Fruit fly (Drosophila melanogaster): ENCODE results near the gene Slbp.
A peak's percentile ranks its signal among the peaks of the same experiment; 100 is the strongest.

Gene Slbp

dm6 chr3R:29122817-29123611 is 30.1 kb downstream of the Slbp start, which contains the start of the genes yem and Ctl2 (continued):
- TF ChIP-seq jigr1 (GFP tag; IDR thresholded peaks at IDR 0.05) (peak; percentile 68; the same call in 2 of the 3 replicates), usp (GFP tag; optimal IDR thresholded peaks at IDR 0.05) (no peak), disco-r (GFP tag; optimal IDR thresholded peaks at IDR 0.05) (peak; percentile 56), Hr78 (GFP tag; optimal IDR thresholded peaks at IDR 0.05) (no peak), CG3281 (GFP tag; optimal IDR thresholded peaks at IDR 0.05) (peak; percentile 61), MESR4 (GFP tag; optimal IDR thresholded peaks at IDR 0.05) (peak; percentile 41), row (GFP tag; IDR thresholded peaks at IDR 0.05) (peak; percentile 88), CG10654 (GFP tag; optimal IDR thresholded peaks at IDR 0.05) (peak; percentile 45), h (optimal IDR thresholded peaks at IDR 0.05) (no peak), CG16863 (GFP tag; optimal IDR thresholded peaks at IDR 0.05) (peak; percentile 82), p53 (GFP tag; optimal IDR thresholded peaks at IDR 0.05) (peak; percentile 63), Gug (GFP tag; IDR thresholded peaks at IDR 0.05) (peak; percentile 72; the same call in 3 of the 4 replicates), CG9817 (tag; optimal IDR thresholded peaks at IDR 0.05) (peak; percentile 67), lbe (GFP tag; optimal IDR thresholded peaks at IDR 0.05) (peak; percentile 41), CG13123 (GFP tag; optimal IDR thresholded peaks at IDR 0.05) (peak; percentile 17), bsh (GFP tag; optimal IDR thresholded peaks at IDR 0.05) (peak in 1 of 2 experiments; percentile 35), CG11504 (tag; optimal IDR thresholded peaks at IDR 0.05) (no peak), CG9932 (GFP tag; IDR thresholded peaks at IDR 0.05) (peak; percentile 90), emc (GFP tag; optimal IDR thresholded peaks at IDR 0.05) (peak; percentile 55), wdn (GFP tag; IDR thresholded peaks at IDR 0.05) (peak; percentile 51), Stat92E (GFP tag; optimal IDR thresholded peaks at IDR 0.05) (no peak), CG31224 (GFP tag; IDR thresholded peaks at IDR 0.05) (no peak; the same call in none of the 2 replicates), tll (GFP tag; optimal IDR thresholded peaks at IDR 0.05) (peak; percentile 44 to 91), chinmo (GFP tag; IDR thresholded peaks at IDR 0.05; ENCODE audit: partially characterized antibody) (peak; percentile 79; the same call in 1 of the 4 replicates), Atf6 (GFP tag; IDR thresholded peaks at IDR 0.05) (0 out of 2 replicates have a peak, but pooled peaks have one; percentile 8), ftz-f1 (GFP tag; optimal IDR thresholded peaks at IDR 0.05) (peak; percentile 46), CG10147 (GFP tag; optimal IDR thresholded peaks at IDR 0.05) (peak; percentile 51), CG18476 (GFP tag; optimal IDR thresholded peaks at IDR 0.05) (peak; percentile 76), hkb (optimal IDR thresholded peaks at IDR 0.05) (peak; percentile 88), hkb (GFP tag; IDR thresholded peaks at IDR 0.05) (no peak), Kr (GFP tag; optimal IDR thresholded peaks at IDR 0.05) (no peak), kni (GFP tag; optimal IDR thresholded peaks at IDR 0.05) (peak; percentile 11), CG7928 (GFP tag; optimal IDR thresholded peaks at IDR 0.05) (peak; percentile 95), CG31388 (GFP tag; optimal IDR thresholded peaks at IDR 0.05) (peak; percentile 50), tap (tag; optimal IDR thresholded peaks at IDR 0.05) (peak; percentile 3), HLH4C (GFP tag; IDR thresholded peaks at IDR 0.05; ENCODE audit: partially characterized antibody) (no peak), CG14050 (GFP tag; IDR thresholded peaks at IDR 0.05) (no peak; the same call in 2 of the 3 replicates), Fer1 (GFP tag; optimal IDR thresholded peaks at IDR 0.05) (peak; percentile 47), HmgZ (tag; optimal IDR thresholded peaks at IDR 0.05) (peak; percentile 65), bigmax (GFP tag; optimal IDR thresholded peaks at IDR 0.05) (no peak), CG8924 (tag; optimal IDR thresholded peaks at IDR 0.05) (peak; percentile 50), fd64A (GFP tag; optimal IDR thresholded peaks at IDR 0.05) (no peak), dimm (GFP tag; IDR thresholded peaks at IDR 0.05) (no peak), maf-S (GFP tag; optimal IDR thresholded peaks at IDR 0.05) (peak; percentile 79), CG9215 (GFP tag; IDR thresholded peaks at IDR 0.05) (peak; percentile 76; the same call in 1 of the 2 replicates), ems (GFP tag; optimal IDR thresholded peaks at IDR 0.05) (peak; percentile 72), tio (GFP tag; optimal IDR thresholded peaks at IDR 0.05) (no peak), PHDP (tag; optimal IDR thresholded peaks at IDR 0.05) (peak; percentile 56)

All from whole organism, embryonic.